Fruit fly (Drosophila melanogaster): Measurements from ENCODE around the gene Zip102B.

- TF ChIP-seq ttk (optimal IDR thresholded peaks at IDR 0.05) (no peak), Myc (optimal IDR thresholded peaks at IDR 0.05) (no peak), h (optimal IDR thresholded peaks at IDR 0.05) (no peak), psq (optimal IDR thresholded peaks at IDR 0.05) (no peak), Sin3A (optimal IDR thresholded peaks at IDR 0.05) (no peak)
Measured at dm6 chr4:292403-292802, 21.5 kb downstream of the Zip102B start.

All from Kc167 (cell line).